Worm (Caenorhabditis elegans): Measurements from ENCODE around the gene T28H10.1.

Gene T28H10.1

DNA sequence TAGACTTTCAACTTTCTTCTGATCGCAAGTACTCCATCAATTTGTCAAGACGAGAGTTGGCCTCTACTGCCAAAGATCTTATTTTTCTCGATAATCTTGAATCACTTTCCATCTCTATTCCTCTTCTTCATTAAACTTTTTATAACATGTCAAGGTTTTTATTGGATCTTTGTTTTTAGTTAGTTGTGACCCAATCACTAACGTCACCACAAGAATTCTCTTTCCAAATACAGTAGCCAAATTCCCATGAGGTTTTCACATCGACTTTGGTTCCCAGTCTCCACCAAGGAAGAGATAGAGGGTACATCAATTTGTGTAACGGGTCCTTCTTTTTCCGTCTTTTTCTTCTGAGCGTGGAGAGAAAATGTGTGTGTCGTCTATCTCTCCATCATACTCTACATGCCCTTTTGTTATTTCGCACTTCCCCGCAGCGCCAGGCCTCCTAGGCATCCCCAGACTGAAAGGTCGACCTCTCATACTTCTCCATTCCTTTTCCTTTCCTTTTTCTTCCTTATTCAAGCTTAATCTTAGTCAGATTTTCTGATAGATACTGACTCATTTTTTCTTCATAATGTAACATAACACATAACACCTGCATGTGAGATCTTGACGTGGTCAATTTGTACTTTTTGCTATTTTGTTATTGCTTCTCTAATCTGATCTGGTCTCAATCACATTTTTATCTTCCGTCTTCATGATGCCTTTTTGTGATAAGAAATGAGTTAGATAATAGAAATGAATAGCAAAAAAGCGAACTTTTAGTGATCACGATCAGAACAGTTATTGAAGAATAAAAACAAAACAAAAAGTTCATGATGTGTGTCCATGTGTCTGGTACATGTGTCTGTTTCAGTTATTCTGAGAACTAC lies 35.6 kb downstream of the T28H10.1 start:
- no peak for TF ChIP-seq egl-27 (tag; optimal IDR thresholded peaks at IDR 0.05)
- peak in 1 of 2 experiments; percentile 26 for TF ChIP-seq lsy-2 (tag; optimal IDR thresholded peaks at IDR 0.05)
- peak in 1 of 3 experiments; percentile 19 for TF ChIP-seq ceh-82 (tag; optimal IDR thresholded peaks at IDR 0.05)
- no peak for TF ChIP-seq efl-1 (optimal IDR thresholded peaks at IDR 0.05)
- peak in 1 of 2 experiments; percentile 6 for TF ChIP-seq efl-1 (GFP tag; optimal IDR thresholded peaks at IDR 0.05 in 1 of 2)
- TF ChIP-seq snpc-4 (tag; optimal IDR thresholded peaks at IDR 0.05) = no peak
- no peak for TF ChIP-seq lin-39 (tag; optimal IDR thresholded peaks at IDR 0.05)
- TF ChIP-seq ceh-63 (GFP tag; optimal IDR thresholded peaks at IDR 0.05) = no peak
- TF ChIP-seq lin-35 (GFP tag; optimal IDR thresholded peaks at IDR 0.05) = peak in 1 of 2 experiments; percentile 9
- no peak for TF ChIP-seq pqm-1 (tag; optimal IDR thresholded peaks at IDR 0.05)
- peak; percentile 9 for TF ChIP-seq rnt-1 (tag; optimal IDR thresholded peaks at IDR 0.05)
- peak; percentile 45 for TF ChIP-seq mep-1 (tag; optimal IDR thresholded peaks at IDR 0.05)
- no peak for TF ChIP-seq grh-1 (GFP tag; IDR thresholded peaks at IDR 0.05)
- TF ChIP-seq hpl-2 (GFP tag; optimal IDR thresholded peaks at IDR 0.05) = no peak
- TF ChIP-seq nhr-19 (GFP tag; conservative IDR thresholded peaks at IDR 0.05) = no peak
- TF ChIP-seq pax-3 (tag; optimal IDR thresholded peaks at IDR 0.05) = no peak
- no peak for TF ChIP-seq alr-1 (tag; optimal IDR thresholded peaks at IDR 0.05; ENCODE audit: borderline replicate concordance)
- no peak for TF ChIP-seq pag-3 (tag; optimal IDR thresholded peaks at IDR 0.05; ENCODE audit: borderline replicate concordance, insufficient read depth)
- no peak for TF ChIP-seq zip-4 (GFP tag; optimal IDR thresholded peaks at IDR 0.05)
- no peak for TF ChIP-seq blmp-1 (tag; optimal IDR thresholded peaks at IDR 0.05)
- peak; percentile 67 for TF ChIP-seq lin-14 (GFP tag; optimal IDR thresholded peaks at IDR 0.05)
- no peak for TF ChIP-seq hlh-4 (tag; optimal IDR thresholded peaks at IDR 0.05)
- peak; percentile 74 for TF ChIP-seq nhr-85 (tag)
- TF ChIP-seq lir-3 (tag; optimal IDR thresholded peaks at IDR 0.05; ENCODE audit: poor library complexity) = no peak
- TF ChIP-seq ama-1 (optimal IDR thresholded peaks at IDR 0.05) = no peak
- TF ChIP-seq sox-4 (tag; optimal IDR thresholded peaks at IDR 0.05) = no peak
- no peak for TF ChIP-seq nhr-77 (tag; optimal IDR thresholded peaks at IDR 0.05)
- TF ChIP-seq elt-2 (tag; optimal IDR thresholded peaks at IDR 0.05) = no peak
- no peak for TF ChIP-seq fkh-4 (tag; optimal IDR thresholded peaks at IDR 0.05; ENCODE audit: borderline replicate concordance)
- no peak for TF ChIP-seq skn-1 (tag; optimal IDR thresholded peaks at IDR 0.05)
- TF ChIP-seq dsc-1 (tag; optimal IDR thresholded peaks at IDR 0.05) = peak; percentile 9

DNA sequence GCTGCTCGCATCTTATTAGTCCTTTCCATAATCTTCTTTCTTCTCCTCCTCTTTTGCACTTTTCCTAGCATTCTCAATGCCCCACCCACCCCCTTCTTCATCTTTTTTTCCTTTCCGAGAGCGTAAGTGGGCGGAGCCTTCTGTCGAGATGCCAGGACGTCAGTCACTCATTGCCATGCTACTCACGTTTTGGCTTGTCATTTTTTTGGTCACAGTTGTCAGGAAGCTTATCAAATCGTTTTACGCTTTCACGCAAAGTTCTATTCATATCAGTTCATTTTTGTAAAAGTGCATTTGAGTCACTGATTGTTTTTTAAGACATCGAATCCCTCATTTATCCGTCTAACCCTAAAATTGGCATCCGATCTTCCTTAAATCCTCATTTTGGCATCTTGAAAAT lies 36.4 kb downstream of the T28H10.1 start:
- TF ChIP-seq ceh-63 (GFP tag; optimal IDR thresholded peaks at IDR 0.05) (no peak), C16A3.4 (tag; optimal IDR thresholded peaks at IDR 0.05) (no peak), lin-14 (GFP tag; optimal IDR thresholded peaks at IDR 0.05) (peak; percentile 53), fkh-8 (tag; optimal IDR thresholded peaks at IDR 0.05) (peak; percentile 5), blmp-1 (tag; optimal IDR thresholded peaks at IDR 0.05) (peak; percentile 11), efl-1 (optimal IDR thresholded peaks at IDR 0.05) (no peak), efl-1 (GFP tag; optimal IDR thresholded peaks at IDR 0.05 in 1 of 2) (peak in 1 of 2 experiments; percentile 16)

DNA sequence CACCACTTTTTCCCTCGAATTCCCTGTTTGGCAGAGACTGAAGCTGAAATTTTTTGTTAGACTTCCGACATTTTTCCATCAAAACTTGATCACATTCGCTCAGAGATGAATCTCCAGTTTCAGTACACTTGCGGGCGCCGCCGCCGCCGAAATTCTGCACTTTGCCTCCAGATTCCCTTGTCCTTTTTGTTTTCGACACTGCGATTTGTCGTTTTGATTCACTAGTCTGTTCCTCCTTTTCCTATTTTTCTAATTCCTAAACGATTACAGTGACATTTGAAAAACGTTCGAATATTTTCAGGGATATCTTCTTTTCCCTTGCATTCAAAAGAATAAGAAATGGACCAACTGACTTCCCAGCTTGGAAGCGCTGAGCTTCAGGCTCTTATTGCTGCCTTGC lies 37.1 kb downstream of the T28H10.1 start, which contains the start of gene F45D3.2:
F45D3.2 (plus strand) TSS at position 301 of the 400 bp plus-strand sequence.
- TF ChIP-seq unc-30 (tag; optimal IDR thresholded peaks at IDR 0.05) (no peak), tbx-2 (tag; optimal IDR thresholded peaks at IDR 0.05) (no peak), zip-4 (GFP tag; optimal IDR thresholded peaks at IDR 0.05) (no peak), blmp-1 (tag; optimal IDR thresholded peaks at IDR 0.05) (no peak), snpc-4 (tag; optimal IDR thresholded peaks at IDR 0.05) (no peak), ceh-82 (tag; optimal IDR thresholded peaks at IDR 0.05) (no peak), nhr-20 (tag; optimal IDR thresholded peaks at IDR 0.05) (no peak), nhr-90 (tag; optimal IDR thresholded peaks at IDR 0.05; ENCODE audit: poor library complexity) (no peak), ztf-11 (tag; optimal IDR thresholded peaks at IDR 0.05) (no peak), skn-1 (tag; optimal IDR thresholded peaks at IDR 0.05) (no peak), lsy-2 (tag; optimal IDR thresholded peaks at IDR 0.05) (no peak), C34B4.2 (tag; optimal IDR thresholded peaks at IDR 0.05) (no peak), C04F5.9 (tag; optimal IDR thresholded peaks at IDR 0.05) (no peak), C16A3.4 (tag; optimal IDR thresholded peaks at IDR 0.05) (no peak)

All from whole organism, L1 larva.